Worm (Caenorhabditis elegans): ENCODE measurements around the gene snpc-3.1.
A peak's percentile ranks its signal among the peaks of the same experiment; 100 is the strongest.

snpc-3.1 gene

DNA sequence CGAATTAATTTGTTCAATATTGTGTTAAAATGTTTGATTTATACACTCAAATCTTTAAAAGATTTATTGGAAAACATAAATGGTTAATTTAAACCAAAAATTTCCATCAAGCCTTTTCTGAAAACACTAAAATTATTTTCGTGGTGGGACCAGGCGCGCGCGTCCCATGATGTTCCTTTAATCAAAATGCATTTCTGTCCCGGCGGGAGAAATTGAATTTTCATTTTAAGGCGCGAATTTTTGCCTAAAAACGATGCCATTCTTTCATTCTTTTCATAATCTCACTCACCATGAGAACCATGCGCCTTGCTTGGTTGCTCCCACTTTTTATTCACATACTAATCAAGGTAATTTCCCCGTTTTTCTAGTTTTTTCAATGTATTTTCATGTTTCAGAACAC is 16.3 kb downstream of the snpc-3.1 start, which contains the start of gene rme-2 (continued):
- TF ChIP-seq egl-18 (GFP tag; IDR thresholded peaks at IDR 0.05) (no peak), sdz-38 (tag; optimal IDR thresholded peaks at IDR 0.05) (no peak), F49E8.2 (tag; optimal IDR thresholded peaks at IDR 0.05; ENCODE audit: insufficient read depth) (peak; percentile 90), D2030.7 (GFP tag; IDR thresholded peaks at IDR 0.05) (peak; percentile 95), hrde-1 (tag; optimal IDR thresholded peaks at IDR 0.05; ENCODE audit: borderline replicate concordance) (peak; percentile 63), cebp-2 (GFP tag; IDR thresholded peaks at IDR 0.05) (no peak), ama-1 (optimal IDR thresholded peaks at IDR 0.05) (no peak), ama-1 (GFP tag; optimal IDR thresholded peaks at IDR 0.05) (no peak), ekl-4 (GFP tag; IDR thresholded peaks at IDR 0.05) (peak; percentile 71; the same call in 1 of the 2 replicates), nhr-80 (tag; optimal IDR thresholded peaks at IDR 0.05) (no peak), B0336.3 (GFP tag; IDR thresholded peaks at IDR 0.05) (peak; percentile 80), ztf-3 (GFP tag; optimal IDR thresholded peaks at IDR 0.05) (no peak), madf-3 (GFP tag; IDR thresholded peaks at IDR 0.05) (peak; percentile 75; the same call in 1 of the 2 replicates), F55B11.4 (tag; optimal IDR thresholded peaks at IDR 0.05; ENCODE audit: borderline replicate concordance, insufficient read depth) (no peak), lin-54 (GFP tag; optimal IDR thresholded peaks at IDR 0.05) (peak; percentile 82), unc-62 (GFP tag; optimal IDR thresholded peaks at IDR 0.05) (no peak), T07F8.4 (tag; optimal IDR thresholded peaks at IDR 0.05) (no peak), C06A6.2 (GFP tag; conservative IDR thresholded peaks at IDR 0.05) (no peak), hmg-20 (GFP tag; IDR thresholded peaks at IDR 0.05) (0 out of 2 replicates have a peak, but pooled peaks have one; percentile 6), F10E7.11 (tag; optimal IDR thresholded peaks at IDR 0.05) (no peak), let-526 (GFP tag; IDR thresholded peaks at IDR 0.05) (no peak), bed-1 (GFP tag; IDR thresholded peaks at IDR 0.05) (no peak), snpc-4 (GFP tag; optimal IDR thresholded peaks at IDR 0.05) (peak; percentile 87), snpc-4 (tag; optimal IDR thresholded peaks at IDR 0.05) (peak; percentile 54 to 94 (median 92)), rcor-1 (GFP tag; IDR thresholded peaks at IDR 0.05) (peak; percentile 80), lin-40 (tag; optimal IDR thresholded peaks at IDR 0.05) (no peak), dpl-1 (GFP tag; optimal IDR thresholded peaks at IDR 0.05) (peak; percentile 96), him-1 (tag; optimal IDR thresholded peaks at IDR 0.05) (peak; percentile 73), lin-35 (GFP tag; optimal IDR thresholded peaks at IDR 0.05) (peak in 1 of 3 experiments; percentile 82), hlh-12 (tag; optimal IDR thresholded peaks at IDR 0.05) (no peak), nfya-1 (tag; optimal IDR thresholded peaks at IDR 0.05; ENCODE audit: borderline replicate concordance, insufficient read depth) (no peak), efl-1 (GFP tag; optimal IDR thresholded peaks at IDR 0.05) (peak; percentile 99), madf-10 (tag; optimal IDR thresholded peaks at IDR 0.05) (no peak), F22D6.2 (tag; optimal IDR thresholded peaks at IDR 0.05) (no peak), cebp-1 (GFP tag; IDR thresholded peaks at IDR 0.05) (no peak), cebp-1 (tag; optimal IDR thresholded peaks at IDR 0.05) (no peak), mel-28 (tag; optimal IDR thresholded peaks at IDR 0.05; ENCODE audit: borderline replicate concordance) (no peak), lag-1 (GFP tag; IDR thresholded peaks at IDR 0.05) (no peak), gei-17 (GFP tag; optimal IDR thresholded peaks at IDR 0.05) (no peak), ztf-26 (tag; optimal IDR thresholded peaks at IDR 0.05) (no peak), dpff-1 (tag; optimal IDR thresholded peaks at IDR 0.05) (no peak), F23B12.7 (tag; optimal IDR thresholded peaks at IDR 0.05; ENCODE audit: insufficient read depth) (no peak), egl-44 (GFP tag; IDR thresholded peaks at IDR 0.05) (no peak), bed-2 (GFP tag; IDR thresholded peaks at IDR 0.05) (no peak), snpc-3.4 (tag; optimal IDR thresholded peaks at IDR 0.05) (peak; percentile 91), ceh-91 (GFP tag; IDR thresholded peaks at IDR 0.05) (peak; percentile 95), aptf-2 (GFP tag; conservative IDR thresholded peaks at IDR 0.05) (no peak), tbx-9 (tag; optimal IDR thresholded peaks at IDR 0.05; ENCODE audit: borderline replicate concordance) (no peak), B0019.2 (GFP tag; conservative IDR thresholded peaks at IDR 0.05) (peak; percentile 77), nhr-179 (tag; optimal IDR thresholded peaks at IDR 0.05) (no peak)
